Worm (Caenorhabditis elegans) whole organism, young adult: ENCODE results near the gene Y41E3.8.

Source experiments
- B0019.2 ChIP-seq: fragments of 200-800 bp; sonication (Bioruptor generic); conservative IDR thresholded peaks from 2 replicates; pipeline ENCODE4 v1.3.6; 2022; ENCODE audit warnings: missing genetic modification reagents, missing genetic modification characterization, missing compliant biosample characterization
- B0035.1 ChIP-seq: sonication (generic microtip); optimal IDR thresholded peaks from 2 replicates; lab custom pipeline; 2016; ENCODE audit warnings: missing genetic modification characterization, mild to moderate bottlenecking, missing compliant biosample characterization, missing genotype, missing genetic modification reagents
- F23B12.7 ChIP-seq: sonication (generic microtip); optimal IDR thresholded peaks from 2 replicates; lab custom pipeline; 2017; ENCODE audit warnings: missing genetic modification characterization, mild to moderate bottlenecking, missing compliant biosample characterization, antibody characterized with exemption, moderate library complexity; ENCODE audit not compliant: insufficient read depth
- F37B4.10 ChIP-seq: fragments of 200-800 bp; sonication (Bioruptor generic); IDR thresholded peaks from 2 replicates; pipeline ENCODE4 v1.3.6; 2022; ENCODE audit warnings: missing genetic modification characterization, missing compliant biosample characterization
- F49E8.2 ChIP-seq: sonication (generic microtip); optimal IDR thresholded peaks from 3 replicates; lab custom pipeline; 2017; ENCODE audit warnings: missing genetic modification characterization, mild to moderate bottlenecking, missing compliant biosample characterization, antibody characterized with exemption, moderate library complexity; ENCODE audit not compliant: insufficient read depth
- F52B5.7 ChIP-seq: sonication (generic microtip); optimal IDR thresholded peaks from 2 replicates; lab custom pipeline; 2016; ENCODE audit warnings: mild to moderate bottlenecking, missing genetic modification characterization, missing compliant biosample characterization
- F57A8.1 ChIP-seq: fragments of 200-800 bp; sonication (Bioruptor generic); optimal IDR thresholded peaks from 2 replicates; lab custom pipeline; 2018; ENCODE audit warnings: mild to moderate bottlenecking, missing genetic modification characterization, moderate library complexity, missing compliant biosample characterization
- K12H6.12 ChIP-seq: fragments of 200-800 bp; sonication (Bioruptor generic); optimal IDR thresholded peaks from 2 replicates; lab custom pipeline; 2018; ENCODE audit warnings: mild to moderate bottlenecking, missing genetic modification characterization, missing compliant biosample characterization
- T26A5.8 ChIP-seq: sonication (generic microtip); optimal IDR thresholded peaks from 2 replicates; lab custom pipeline; 2016; ENCODE audit warnings: missing genetic modification characterization, missing compliant biosample characterization
- Y53F4B.3 ChIP-seq: fragments of 200-800 bp; sonication (Bioruptor generic); IDR thresholded peaks from 2 replicates; pipeline ENCODE4 v1.3.6; 2022; ENCODE audit warnings: missing genetic modification reagents, missing genetic modification characterization, missing compliant biosample characterization
- Y53G8AR.9 ChIP-seq: fragments of 200-800 bp; sonication (Bioruptor generic); conservative IDR thresholded peaks from 2 replicates; pipeline ENCODE4 v1.3.6; 2022; ENCODE audit warnings: missing genetic modification reagents, missing genetic modification characterization, missing compliant biosample characterization
- Y67H2A.10 ChIP-seq: fragments of 200-800 bp; sonication (Bioruptor generic); conservative IDR thresholded peaks from 2 replicates; pipeline ENCODE4 v1.3.6; 2022; ENCODE audit warnings: missing genetic modification reagents, missing genetic modification characterization, missing compliant biosample characterization
- akir-1 ChIP-seq: fragments of 200-800 bp; sonication (Bioruptor generic); optimal IDR thresholded peaks from 2 replicates; lab custom pipeline; 2018; ENCODE audit warnings: mild to moderate bottlenecking, missing genetic modification characterization, moderate library complexity, missing compliant biosample characterization
- ama-1 ChIP-seq, 3 experiments: fragments of 150-350 bp in 1 of 3; sonication (generic microtip) in 2 of 3; optimal IDR thresholded peaks; 2 replicates each; lab custom pipeline; 2014 to 2018; ENCODE audit warnings: missing biosample characterization in 2 of 3, missing genetic modification characterization in 2 of 3, missing genetic modification reagents in 2 of 3
- aptf-3 ChIP-seq: fragments of 200-800 bp; sonication (Bioruptor generic); IDR thresholded peaks from 2 replicates; pipeline ENCODE4 v1.3.6; 2022; ENCODE audit warnings: missing genetic modification characterization, missing compliant biosample characterization
- atf-7 ChIP-seq: sonication (generic microtip); optimal IDR thresholded peaks from 2 replicates; lab custom pipeline; 2017; ENCODE audit warnings: mild to moderate bottlenecking, missing genetic modification characterization, missing compliant biosample characterization
- bed-1 ChIP-seq: fragments of 200-800 bp; sonication (Bioruptor generic); IDR thresholded peaks from 2 replicates; pipeline ENCODE4 v1.3.6; 2022; ENCODE audit warnings: missing genetic modification reagents, missing genetic modification characterization, missing compliant biosample characterization
- cebp-1 ChIP-seq, 2 experiments: fragments of 200-800 bp in 1 of 2; sonication (Bioruptor generic) in 1 of 2; sonication (generic microtip) in 1 of 2; IDR thresholded peaks in 1 of 2; optimal IDR thresholded peaks in 1 of 2; 2 replicates each; pipeline versions ENCODE4 v1.3.6 to Lab custom; 2017 to 2022; ENCODE audit warnings: missing compliant biosample characterization in 2 of 2, missing genetic modification characterization in 2 of 2, mild to moderate bottlenecking in 1 of 2, missing genetic modification reagents in 1 of 2, moderate library complexity in 1 of 2
- cebp-2 ChIP-seq: fragments of 200-800 bp; sonication (Bioruptor generic); IDR thresholded peaks from 2 replicates; pipeline ENCODE4 v1.3.6; 2022; ENCODE audit warnings: missing genetic modification characterization, missing compliant biosample characterization
- ceh-40 ChIP-seq: fragments of 200-800 bp; sonication (Bioruptor generic); IDR thresholded peaks from 2 replicates; pipeline ENCODE4 v1.3.6; 2022; ENCODE audit warnings: missing genetic modification characterization, missing compliant biosample characterization
- ceh-79 ChIP-seq: sonication (generic microtip); optimal IDR thresholded peaks from 2 replicates; lab custom pipeline; 2017; ENCODE audit warnings: mild to moderate bottlenecking, missing genetic modification characterization, missing compliant biosample characterization
- die-1 ChIP-seq: sonication (generic microtip); optimal IDR thresholded peaks from 2 replicates; lab custom pipeline; 2016; ENCODE audit warnings: missing genotype, mild to moderate bottlenecking, missing genetic modification characterization, missing compliant biosample characterization
- ets-4 ChIP-seq: fragments of 200-800 bp; sonication (Bioruptor generic); optimal IDR thresholded peaks from 2 replicates; lab custom pipeline; 2018; ENCODE audit warnings: mild to moderate bottlenecking, missing genetic modification characterization, missing compliant biosample characterization
- gei-17 ChIP-seq: fragments of 200-800 bp; sonication (Bioruptor generic); optimal IDR thresholded peaks from 2 replicates; lab custom pipeline; 2018; ENCODE audit warnings: mild to moderate bottlenecking, missing genetic modification characterization, missing compliant biosample characterization
- hlh-12 ChIP-seq: sonication (generic microtip); optimal IDR thresholded peaks from 2 replicates; lab custom pipeline; 2016; ENCODE audit warnings: missing genetic modification characterization, missing compliant biosample characterization
- hlh-26 ChIP-seq: fragments of 200-800 bp; sonication (Bioruptor generic); conservative IDR thresholded peaks from 2 replicates; pipeline ENCODE4 v1.3.6; 2022; ENCODE audit warnings: missing genetic modification reagents, missing genetic modification characterization, missing compliant biosample characterization
- hmg-1.2 ChIP-seq: fragments of 200-800 bp; sonication (Bioruptor generic); IDR thresholded peaks from 2 replicates; pipeline ENCODE4 v1.3.6; 2022; ENCODE audit warnings: missing genetic modification reagents, missing genetic modification characterization, missing compliant biosample characterization
- hmg-20 ChIP-seq: fragments of 200-800 bp; sonication (Bioruptor generic); IDR thresholded peaks from 2 replicates; pipeline ENCODE4 v1.3.6; 2022; ENCODE audit warnings: missing genetic modification reagents, missing genetic modification characterization, missing compliant biosample characterization
- let-526 ChIP-seq: fragments of 200-800 bp; sonication (Bioruptor generic); IDR thresholded peaks from 2 replicates; pipeline ENCODE4 v1.3.6; 2022; ENCODE audit warnings: missing genetic modification reagents, missing genetic modification characterization, missing compliant biosample characterization
- lin-26 ChIP-seq: fragments of 200-800 bp; sonication (Bioruptor generic); IDR thresholded peaks from 2 replicates; pipeline ENCODE4 v1.3.6; 2022; ENCODE audit warnings: missing genetic modification reagents, missing genetic modification characterization, missing compliant biosample characterization
- madf-8 ChIP-seq: fragments of 200-800 bp; sonication (Bioruptor generic); conservative IDR thresholded peaks from 2 replicates; pipeline ENCODE4 v1.3.6; 2022; ENCODE audit warnings: missing genetic modification reagents, missing genetic modification characterization, missing compliant biosample characterization
- nhr-179 ChIP-seq: sonication (generic microtip); optimal IDR thresholded peaks from 2 replicates; lab custom pipeline; 2016; ENCODE audit warnings: mild to moderate bottlenecking, missing genetic modification characterization, missing compliant biosample characterization
- nhr-27 ChIP-seq: fragments of 200-800 bp; sonication (Bioruptor generic); optimal IDR thresholded peaks from 2 replicates; lab custom pipeline; 2018; ENCODE audit warnings: mild to moderate bottlenecking, missing genetic modification characterization, moderate library complexity, missing compliant biosample characterization
- nhr-80 ChIP-seq: sonication (generic microtip); optimal IDR thresholded peaks from 2 replicates; lab custom pipeline; 2016; ENCODE audit warnings: missing genetic modification characterization, missing compliant biosample characterization
- pha-4 ChIP-seq: fragments of 150-350 bp; sonication (generic microtip); optimal IDR thresholded peaks from 2 replicates; lab custom pipeline; 2014; ENCODE audit warnings: missing biosample characterization, missing genetic modification reagents, missing genetic modification characterization
- rec-8 ChIP-seq, 2 experiments: sonication (generic microtip); optimal IDR thresholded peaks; 2 replicates each; lab custom pipeline; 2016; ENCODE audit warnings: mild to moderate bottlenecking in 2 of 2, missing genetic modification characterization in 2 of 2, missing genetic modification reagents in 2 of 2, missing genotype in 2 of 2, missing biosample characterization in 1 of 2, missing compliant biosample characterization in 1 of 2, moderate library complexity in 1 of 2
- sdz-38 ChIP-seq: sonication (generic microtip); optimal IDR thresholded peaks from 2 replicates; lab custom pipeline; 2016; ENCODE audit warnings: missing genotype, missing genetic modification characterization, missing compliant biosample characterization
- snpc-1.3 ChIP-seq: sonication (generic microtip); optimal IDR thresholded peaks from 2 replicates; lab custom pipeline; 2017; ENCODE audit warnings: missing genetic modification characterization, mild to moderate bottlenecking, missing compliant biosample characterization, antibody characterized with exemption, moderate library complexity, missing genotype, missing genetic modification reagents; ENCODE audit not compliant: insufficient read depth
- unc-130 ChIP-seq: sonication (generic microtip); optimal IDR thresholded peaks from 2 replicates; lab custom pipeline; 2016; ENCODE audit warnings: missing genetic modification reagents, missing genetic modification characterization, missing compliant biosample characterization
- zfh-2 ChIP-seq: fragments of 200-800 bp; sonication (Bioruptor generic); conservative IDR thresholded peaks from 2 replicates; pipeline ENCODE4 v1.3.6; 2022; ENCODE audit warnings: missing genetic modification reagents, missing genetic modification characterization, missing compliant biosample characterization
- ztf-18 ChIP-seq: sonication (generic microtip); optimal IDR thresholded peaks from 2 replicates; lab custom pipeline; 2016; ENCODE audit warnings: missing genotype, mild to moderate bottlenecking, missing genetic modification characterization, missing compliant biosample characterization
- ztf-22 ChIP-seq: fragments of 200-800 bp; sonication (Bioruptor generic); optimal IDR thresholded peaks from 2 replicates; lab custom pipeline; 2018; ENCODE audit warnings: mild to moderate bottlenecking, missing genetic modification characterization, moderate library complexity, missing compliant biosample characterization
- ztf-25 ChIP-seq: fragments of 200-800 bp; sonication (Bioruptor generic); IDR thresholded peaks from 2 replicates; pipeline ENCODE4 v1.3.6; 2022; ENCODE audit warnings: missing genetic modification reagents, missing genetic modification characterization, missing compliant biosample characterization
- ztf-28 ChIP-seq: fragments of 200-800 bp; sonication (Bioruptor generic); IDR thresholded peaks from 2 replicates; pipeline ENCODE4 v1.3.6; 2022; ENCODE audit warnings: missing genetic modification reagents, missing genetic modification characterization, missing compliant biosample characterization
- ztf-3 ChIP-seq: fragments of 200-800 bp; sonication (Bioruptor generic); optimal IDR thresholded peaks from 2 replicates; lab custom pipeline; 2018; ENCODE audit warnings: mild to moderate bottlenecking, missing genetic modification characterization, missing compliant biosample characterization

Y41E3.8 gene

DNA sequence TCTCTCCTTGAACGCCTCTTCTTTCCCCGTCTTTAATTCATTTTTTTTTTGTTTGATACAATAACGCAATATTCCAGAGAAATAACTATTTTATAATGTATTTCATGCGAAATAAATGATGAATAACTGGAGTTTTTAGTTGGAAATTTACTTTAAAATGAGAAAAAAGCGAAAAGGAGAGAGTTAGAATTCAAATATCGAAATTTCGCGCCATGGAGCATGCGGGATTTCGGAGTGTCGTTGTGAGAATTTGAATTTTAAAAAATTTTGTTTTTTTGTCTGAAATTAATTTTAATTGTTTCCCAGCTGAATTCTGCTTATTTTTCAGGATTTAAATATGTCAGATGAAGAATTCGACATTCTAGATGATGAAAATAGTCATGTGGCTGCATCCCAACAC is 3.4 kb downstream of the Y41E3.8 start, which contains the start of gene fcd-2 (continued):
- TF ChIP-seq die-1 (tag; lab: Kevin White, UChicago): no peak
- no peak for TF ChIP-seq ztf-28 (GFP tag; lab: Robert Waterston, UW)
- TF ChIP-seq hlh-12 (tag; lab: Kevin White, UChicago): no peak
- TF ChIP-seq lin-26 (GFP tag; lab: Robert Waterston, UW): no peak
- TF ChIP-seq Y53F4B.3: no peak
- no peak for TF ChIP-seq hlh-26 (GFP tag; lab: Robert Waterston, UW)
- TF ChIP-seq B0019.2 (GFP tag; lab: Robert Waterston, UW): no peak
- no peak for TF ChIP-seq atf-7 (tag; lab: Kevin White, UChicago)
- TF ChIP-seq F37B4.10 (GFP tag; lab: Robert Waterston, UW): no peak
- no peak for TF ChIP-seq ztf-3 (GFP tag; lab: Kevin White, UChicago)
- no peak for TF ChIP-seq ztf-25 (GFP tag; lab: Robert Waterston, UW)
- no peak for TF ChIP-seq aptf-3 (GFP tag; lab: Robert Waterston, UW)
- TF ChIP-seq ceh-40 (GFP tag; lab: Robert Waterston, UW): no peak
- 0 out of 2 replicates have a peak, but pooled peaks have one; percentile 24 for TF ChIP-seq hmg-1.2 (GFP tag; lab: Robert Waterston, UW)
- TF ChIP-seq hmg-20 (GFP tag; lab: Robert Waterston, UW): no peak
- no peak for TF ChIP-seq sdz-38 (tag; lab: Kevin White, UChicago)
- peak; percentile 43 for TF ChIP-seq F49E8.2
- TF ChIP-seq nhr-80: no peak
- TF ChIP-seq F57A8.1 (GFP tag; lab: Kevin White, UChicago): no peak
- TF ChIP-seq ceh-79 (tag; lab: Kevin White, UChicago): no peak
- TF ChIP-seq let-526 (GFP tag; lab: Robert Waterston, UW): no peak
- TF ChIP-seq gei-17 (GFP tag; lab: Kevin White, UChicago): no peak
- no peak for TF ChIP-seq madf-8 (GFP tag; lab: Robert Waterston, UW)
- no peak for TF ChIP-seq nhr-27 (tag; lab: Kevin White, UChicago)
- TF ChIP-seq Y67H2A.10 (GFP tag; lab: Robert Waterston, UW): no peak
- no peak for TF ChIP-seq rec-8 (tag; optimal IDR thresholded peaks at IDR 0.05; lab: Kevin White, UChicago)
- TF ChIP-seq bed-1 (GFP tag; lab: Robert Waterston, UW): no peak
- TF ChIP-seq ets-4 (GFP tag; lab: Kevin White, UChicago): no peak
- TF ChIP-seq T26A5.8 (tag; lab: Kevin White, UChicago): no peak
- peak; percentile 77 for TF ChIP-seq F23B12.7
- TF ChIP-seq ztf-22 (GFP tag; lab: Kevin White, UChicago): no peak
- TF ChIP-seq pha-4 (tag; lab: Kevin White, UChicago): no peak
- no peak for TF ChIP-seq unc-130
- no peak for TF ChIP-seq ama-1 (optimal IDR thresholded peaks at IDR 0.05; lab: Kevin White, UChicago)
- peak in 1 of 2 experiments; percentile 24 for TF ChIP-seq ama-1 (GFP tag; optimal IDR thresholded peaks at IDR 0.05; lab: Kevin White, UChicago)
- TF ChIP-seq, all 124 proteins: peak for 28

ce11 chrIV:15024426-15024825 is 4.4 kb downstream of the Y41E3.8 start:
- TF ChIP-seq ztf-3 (GFP tag; lab: Kevin White, UChicago): no peak
- peak; percentile 67 for TF ChIP-seq zfh-2 (GFP tag; lab: Robert Waterston, UW)
- TF ChIP-seq, all 124 proteins: peak for 1

DNA sequence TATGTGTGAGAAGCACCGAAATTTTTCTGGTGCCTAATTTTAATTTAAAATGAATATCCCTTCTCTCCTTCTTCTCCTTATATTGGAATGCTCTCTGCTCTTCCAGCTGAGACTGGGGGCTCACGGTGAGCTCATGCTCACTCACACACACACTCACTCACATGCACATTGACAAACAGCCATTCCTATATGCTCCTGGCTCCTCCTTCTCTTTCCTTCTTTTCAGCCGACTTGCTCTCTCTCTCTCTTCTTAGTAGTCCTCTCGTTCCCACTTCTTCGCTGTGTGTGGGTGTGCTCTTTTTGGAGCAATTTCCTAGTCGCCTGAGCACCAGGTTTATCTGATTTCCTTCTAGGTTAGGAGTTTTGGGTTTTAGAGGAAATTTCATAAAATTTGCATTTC is 7.8 kb downstream of the Y41E3.8 start:
- no peak for TF ChIP-seq hlh-26 (GFP tag; lab: Robert Waterston, UW)
- TF ChIP-seq nhr-179 (tag; lab: Kevin White, UChicago): no peak
- TF ChIP-seq Y53G8AR.9 (GFP tag; lab: Robert Waterston, UW): no peak
- 0 out of 2 replicates have a peak, but pooled peaks have one; percentile 23 for TF ChIP-seq zfh-2 (GFP tag; lab: Robert Waterston, UW)
- TF ChIP-seq K12H6.12 (tag; lab: Kevin White, UChicago): peak; percentile 12
- peak; percentile 41 for TF ChIP-seq ztf-18 (tag; lab: Kevin White, UChicago)
- no peak for TF ChIP-seq B0035.1
- TF ChIP-seq aptf-3 (GFP tag; lab: Robert Waterston, UW): no peak
- no peak for TF ChIP-seq cebp-1 (GFP tag; IDR thresholded peaks at IDR 0.05; lab: Robert Waterston, UW)
- TF ChIP-seq cebp-1 (tag; optimal IDR thresholded peaks at IDR 0.05; lab: Kevin White, UChicago): peak; percentile 19
- no peak for TF ChIP-seq nhr-80
- no peak for TF ChIP-seq F52B5.7 (tag; lab: Kevin White, UChicago)
- no peak for TF ChIP-seq akir-1 (GFP tag; lab: Kevin White, UChicago)
- no peak for TF ChIP-seq snpc-1.3 (tag; lab: Kevin White, UChicago)
- peak; percentile 27; the same call in 1 of the 2 replicates for TF ChIP-seq cebp-2 (GFP tag; lab: Robert Waterston, UW)
